Fruit fly (Drosophila melanogaster): Measurements from ENCODE around the gene CG9372.
A peak's percentile ranks its signal among the peaks of the same experiment; 100 is the strongest.

DNA sequence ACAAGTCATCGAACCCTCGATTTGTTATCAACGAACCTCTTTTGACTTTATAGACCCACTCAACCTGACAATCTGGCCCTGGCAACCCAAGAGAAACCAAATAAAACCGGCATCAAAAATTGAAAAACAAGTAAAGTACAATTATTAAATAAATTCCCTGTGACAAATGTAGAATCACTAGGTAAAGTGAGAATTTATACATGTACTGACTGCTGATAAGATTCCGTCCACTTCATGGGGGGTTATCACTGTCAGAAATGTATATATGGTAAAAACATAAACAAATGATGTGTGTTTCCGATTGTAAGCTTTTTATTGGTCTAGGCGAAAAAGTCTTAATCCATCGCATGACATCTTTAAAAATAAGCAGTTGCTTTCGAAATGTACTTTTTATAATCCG lies 42.6 kb downstream of the CG9372 start:
- TF ChIP-seq CG9139 (GFP tag; optimal IDR thresholded peaks at IDR 0.05) (no peak), Lpt (GFP tag; optimal IDR thresholded peaks at IDR 0.05) (no peak), topi (GFP tag; optimal IDR thresholded peaks at IDR 0.05) (no peak), net (GFP tag; optimal IDR thresholded peaks at IDR 0.05) (no peak), svp (GFP tag) (peak; percentile 92), Sox102F (GFP tag; optimal IDR thresholded peaks at IDR 0.05) (no peak), fd85E (GFP tag; optimal IDR thresholded peaks at IDR 0.05) (no peak), esn (GFP tag; optimal IDR thresholded peaks at IDR 0.05) (no peak), CG10631 (GFP tag; optimal IDR thresholded peaks at IDR 0.05) (no peak)
